Worm (Caenorhabditis elegans) whole organism, late embryonic: ENCODE measurements around the gene ser-2.
A peak's percentile ranks its signal among the peaks of the same experiment; 100 is the strongest.

ENCODE experiments used
- C08G9.2 ChIP-seq: sonication (generic microtip); optimal IDR thresholded peaks from 2 replicates; lab custom pipeline; 2016; ENCODE audit warnings: mild to moderate bottlenecking, missing genetic modification characterization, moderate library complexity, missing compliant biosample characterization
- K02D7.2 ChIP-seq: sonication (generic microtip); optimal IDR thresholded peaks from 2 replicates; lab custom pipeline; 2017; ENCODE audit warnings: mild to moderate bottlenecking, missing genetic modification characterization, missing compliant biosample characterization
- K09A11.1 ChIP-seq: sonication (generic microtip); optimal IDR thresholded peaks from 2 replicates; lab custom pipeline; 2017; ENCODE audit warnings: antibody characterized with exemption, mild to moderate bottlenecking, missing genetic modification characterization, missing compliant biosample characterization; ENCODE audit not compliant: insufficient read depth
- Y22D7AL.16 ChIP-seq: sonication (generic microtip); optimal IDR thresholded peaks from 2 replicates; lab custom pipeline; 2016; ENCODE audit warnings: missing genetic modification characterization, missing compliant biosample characterization
- ahr-1 ChIP-seq: sonication (generic microtip); optimal IDR thresholded peaks from 2 replicates; lab custom pipeline; 2016; ENCODE audit warnings: missing genetic modification characterization, missing compliant biosample characterization
- ama-1 ChIP-seq: fragments of 150-350 bp; optimal IDR thresholded peaks from 2 replicates; lab custom pipeline; 2014
- ceh-18 ChIP-seq: sonication (generic microtip); optimal IDR thresholded peaks from 2 replicates; lab custom pipeline; 2016; ENCODE audit warnings: missing genetic modification characterization, missing compliant biosample characterization
- ceh-19 ChIP-seq: fragments of 200-800 bp; sonication (Bioruptor generic); optimal IDR thresholded peaks from 2 replicates; lab custom pipeline; 2018; ENCODE audit warnings: mild to moderate bottlenecking, missing genetic modification characterization, missing compliant biosample characterization
- ceh-2 ChIP-seq: sonication (generic microtip); optimal IDR thresholded peaks from 2 replicates; lab custom pipeline; 2016; ENCODE audit warnings: missing genotype, missing genetic modification characterization, missing compliant biosample characterization
- ceh-22 ChIP-seq: sonication (generic microtip); optimal IDR thresholded peaks from 2 replicates; lab custom pipeline; 2017; ENCODE audit warnings: missing biosample characterization, missing genetic modification characterization
- ceh-24 ChIP-seq: sonication (generic microtip); optimal IDR thresholded peaks from 2 replicates; lab custom pipeline; 2016; ENCODE audit warnings: mild to moderate bottlenecking, missing genetic modification characterization, missing compliant biosample characterization
- ceh-30 ChIP-seq: fragments of 150-350 bp; optimal IDR thresholded peaks from 2 replicates; lab custom pipeline; 2014; ENCODE audit warnings: missing biosample characterization, missing genetic modification characterization
- ceh-31 ChIP-seq: sonication (generic microtip); optimal IDR thresholded peaks from 2 replicates; lab custom pipeline; 2016; ENCODE audit warnings: missing genetic modification characterization, missing compliant biosample characterization
- ceh-45 ChIP-seq: fragments of 200-800 bp; sonication (Bioruptor generic); IDR thresholded peaks from 2 replicates; pipeline ENCODE4 v1.3.6; 2022; ENCODE audit warnings: missing genetic modification reagents, missing genetic modification characterization, missing compliant biosample characterization
- ceh-48 ChIP-seq: sonication (generic microtip); optimal IDR thresholded peaks from 2 replicates; lab custom pipeline; 2016; ENCODE audit warnings: missing genetic modification characterization, inconsistent platforms, missing compliant biosample characterization
- ceh-6 ChIP-seq: fragments of 200-800 bp; sonication (Bioruptor generic); optimal IDR thresholded peaks from 2 replicates; lab custom pipeline; 2018; ENCODE audit warnings: mild to moderate bottlenecking, missing genetic modification characterization, missing compliant biosample characterization
- dmd-4 ChIP-seq: sonication (generic microtip); optimal IDR thresholded peaks from 2 replicates; lab custom pipeline; 2016; ENCODE audit warnings: borderline replicate concordance, missing genetic modification characterization, missing compliant biosample characterization
- elt-2 ChIP-seq: sonication (generic microtip); optimal IDR thresholded peaks from 2 replicates; lab custom pipeline; 2016; ENCODE audit warnings: missing genetic modification reagents, missing genetic modification characterization, missing compliant biosample characterization
- fax-1 ChIP-seq: sonication (generic microtip); optimal IDR thresholded peaks from 2 replicates; lab custom pipeline; 2016; ENCODE audit warnings: missing genotype, missing genetic modification characterization, missing compliant biosample characterization
- hlh-15 ChIP-seq: sonication (generic microtip); optimal IDR thresholded peaks from 2 replicates; lab custom pipeline; 2016; ENCODE audit warnings: missing genetic modification characterization, missing compliant biosample characterization
- hlh-8 ChIP-seq: sonication (generic microtip); optimal IDR thresholded peaks from 2 replicates; lab custom pipeline; 2016; ENCODE audit warnings: missing genotype, missing genetic modification characterization, missing compliant biosample characterization
- lim-6 ChIP-seq: sonication (generic microtip); optimal IDR thresholded peaks from 2 replicates; lab custom pipeline; 2016; ENCODE audit warnings: missing genetic modification characterization, missing compliant biosample characterization
- lin-11 ChIP-seq: fragments of 200-800 bp; sonication (Bioruptor generic); optimal IDR thresholded peaks from 2 replicates; lab custom pipeline; 2018; ENCODE audit warnings: mild to moderate bottlenecking, missing genetic modification characterization, missing compliant biosample characterization
- nfya-1 ChIP-seq: sonication (generic microtip); optimal IDR thresholded peaks from 2 replicates; lab custom pipeline; 2017; ENCODE audit warnings: missing genetic modification characterization, mild to moderate bottlenecking, missing compliant biosample characterization, antibody characterized with exemption, moderate library complexity
- odd-2 ChIP-seq: sonication (generic microtip); optimal IDR thresholded peaks from 2 replicates; lab custom pipeline; 2017; ENCODE audit warnings: antibody characterized with exemption, mild to moderate bottlenecking, missing genetic modification characterization, missing compliant biosample characterization
- pag-3 ChIP-seq: sonication (generic microtip); optimal IDR thresholded peaks from 2 replicates; lab custom pipeline; 2016; ENCODE audit warnings: missing compliant biosample characterization, missing genetic modification characterization, borderline replicate concordance
- pha-2 ChIP-seq: sonication (generic microtip); optimal IDR thresholded peaks from 2 replicates; lab custom pipeline; 2017; ENCODE audit warnings: mild to moderate bottlenecking, missing genetic modification characterization, missing compliant biosample characterization
- rnt-1 ChIP-seq: sonication (generic microtip); optimal IDR thresholded peaks from 2 replicates; lab custom pipeline; 2016; ENCODE audit warnings: missing genetic modification characterization, missing compliant biosample characterization
- tbx-7 ChIP-seq: sonication (generic microtip); optimal IDR thresholded peaks from 2 replicates; lab custom pipeline; 2016; ENCODE audit warnings: missing genotype, missing genetic modification characterization, missing compliant biosample characterization
- ttx-3 ChIP-seq: sonication (generic microtip); optimal IDR thresholded peaks from 2 replicates; lab custom pipeline; 2016; ENCODE audit warnings: missing genetic modification reagents, missing genetic modification characterization, missing compliant biosample characterization
- unc-3 ChIP-seq, 2 experiments: fragments of 200-800 bp in 1 of 2; sonication (Bioruptor generic) in 1 of 2; sonication (generic microtip) in 1 of 2; conservative IDR thresholded peaks in 1 of 2; optimal IDR thresholded peaks in 1 of 2; 2 replicates each; pipeline versions ENCODE4 v1.3.6 to Lab custom; 2016 to 2022; ENCODE audit warnings: missing compliant biosample characterization in 2 of 2, missing genetic modification characterization in 2 of 2, missing genetic modification reagents in 1 of 2
- unc-42 ChIP-seq: sonication (generic microtip); optimal IDR thresholded peaks from 2 replicates; lab custom pipeline; 2016; ENCODE audit warnings: missing genotype, missing genetic modification characterization, missing compliant biosample characterization
- unc-55 ChIP-seq: sonication (generic microtip); optimal IDR thresholded peaks from 2 replicates; lab custom pipeline; 2017; ENCODE audit warnings: missing biosample characterization, missing genetic modification reagents, missing genetic modification characterization
- ztf-16 ChIP-seq: sonication (generic microtip); optimal IDR thresholded peaks from 2 replicates; lab custom pipeline; 2017; ENCODE audit warnings: missing genetic modification characterization, missing compliant biosample characterization

The ser-2 gene

DNA sequence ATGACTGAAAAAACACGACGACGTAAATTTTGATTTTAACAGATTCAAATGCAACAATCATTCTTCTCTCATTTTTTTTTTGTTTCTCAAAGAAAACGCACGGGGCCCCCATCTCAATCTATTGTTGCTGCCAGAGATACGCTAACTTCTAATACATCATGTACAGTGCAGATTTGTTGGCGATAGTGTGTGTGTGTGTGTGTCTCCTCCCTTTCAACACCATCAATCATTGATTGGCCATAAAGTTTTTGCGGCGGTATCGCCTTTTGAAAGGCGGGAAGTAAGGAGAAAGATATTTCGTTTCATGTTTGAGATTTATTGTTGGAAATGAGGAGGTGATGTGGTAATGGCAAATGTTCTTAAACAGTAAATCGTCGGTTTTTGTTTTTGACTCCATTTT, 24.5 kb upstream of the ser-2 start:
- TF ChIP-seq lim-6, result no peak
- peak; percentile 62 for TF ChIP-seq unc-55 (GFP tag; lab: Kevin White, UChicago)
- no peak for TF ChIP-seq odd-2 (tag; lab: Kevin White, UChicago)

DNA sequence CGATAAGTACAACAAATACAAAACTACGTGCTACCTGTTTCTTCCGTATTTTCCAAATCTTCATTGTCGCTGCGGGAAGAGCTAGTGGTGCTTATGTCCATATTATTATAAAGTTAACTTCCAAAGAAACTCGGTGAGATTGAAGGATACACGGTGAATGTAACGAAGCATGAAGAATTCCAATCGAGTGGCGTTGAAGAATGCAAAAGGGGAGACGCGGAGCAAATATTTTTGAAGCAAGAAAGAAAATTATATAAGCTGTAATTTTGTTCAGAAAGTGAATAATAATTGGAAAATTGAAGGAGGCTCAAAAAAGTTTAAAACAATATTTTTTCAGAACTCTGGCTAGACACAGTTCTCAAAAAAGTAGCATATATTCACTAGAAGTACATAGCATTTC, 22.9 kb upstream of the ser-2 start, which contains the start of gene Y15E3A.3:
Y15E3A.3 (minus strand) TSS at position 101 of the 400 bp plus-strand sequence.
- TF ChIP-seq ceh-18 (tag; lab: Kevin White, UChicago), result no peak
- no peak for TF ChIP-seq dmd-4 (tag; lab: Kevin White, UChicago)
- TF ChIP-seq rnt-1, result no peak

DNA sequence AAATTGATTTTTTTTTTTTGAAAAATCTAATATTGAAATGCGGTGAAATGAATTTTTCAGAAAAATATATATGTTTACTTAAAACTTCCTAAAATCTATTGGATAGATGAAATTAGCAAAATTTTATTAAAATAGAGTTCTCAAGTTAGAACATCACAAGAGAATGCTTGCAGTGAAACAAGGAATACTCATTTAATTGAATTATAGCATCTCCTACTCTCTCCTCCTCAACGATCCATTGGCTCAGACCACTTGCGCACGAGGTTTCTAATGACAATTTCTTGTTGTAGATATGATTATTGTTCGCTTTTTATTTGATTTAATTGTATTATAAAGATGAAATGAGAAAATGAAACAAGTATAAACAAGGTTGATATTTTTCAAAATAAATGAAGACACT, 19.0 kb upstream of the ser-2 start:
- TF ChIP-seq ahr-1 (no peak), unc-42 (tag; lab: Kevin White, UChicago) (peak; percentile 80)
- TF ChIP-seq, all 69 proteins: peak for 1

DNA sequence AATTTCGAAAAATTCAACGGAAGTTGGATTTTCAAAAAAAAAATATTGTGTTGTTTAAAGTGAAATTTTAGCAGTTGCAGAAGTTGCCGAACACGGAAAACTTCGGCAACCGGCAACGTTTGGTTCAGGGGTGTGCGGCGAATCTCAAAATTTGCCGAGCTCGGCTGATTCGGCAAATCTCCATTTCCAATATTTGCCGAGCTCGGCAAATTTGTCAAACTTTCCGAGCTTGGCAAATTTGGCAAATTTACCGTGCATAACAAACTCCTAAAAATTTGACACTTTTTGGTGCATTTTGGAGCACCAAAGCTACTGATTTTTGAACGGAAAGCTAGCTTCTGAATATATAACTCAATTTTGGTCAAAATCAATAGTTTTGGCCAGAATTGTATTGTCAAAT, 18.5 kb upstream of the ser-2 start:
- TF ChIP-seq ceh-31 (tag; lab: Kevin White, UChicago) (no peak), ceh-2 (no peak), K09A11.1 (tag; lab: Kevin White, UChicago) (no peak), ttx-3 (no peak), C08G9.2 (tag; lab: Kevin White, UChicago) (no peak), pha-2 (tag; lab: Kevin White, UChicago) (no peak), tbx-7 (tag; lab: Kevin White, UChicago) (no peak), ama-1 (lab: Kevin White, UChicago) (no peak), pag-3 (tag; lab: Kevin White, UChicago) (no peak), ceh-22 (tag; lab: Kevin White, UChicago) (no peak), rnt-1 (no peak), ceh-6 (no peak), unc-3 (GFP tag; conservative IDR thresholded peaks at IDR 0.05; lab: Robert Waterston, UW) (no peak), unc-3 (tag; optimal IDR thresholded peaks at IDR 0.05; lab: Kevin White, UChicago) (no peak), ceh-30 (no peak), lin-11 (tag; lab: Kevin White, UChicago) (no peak)

DNA sequence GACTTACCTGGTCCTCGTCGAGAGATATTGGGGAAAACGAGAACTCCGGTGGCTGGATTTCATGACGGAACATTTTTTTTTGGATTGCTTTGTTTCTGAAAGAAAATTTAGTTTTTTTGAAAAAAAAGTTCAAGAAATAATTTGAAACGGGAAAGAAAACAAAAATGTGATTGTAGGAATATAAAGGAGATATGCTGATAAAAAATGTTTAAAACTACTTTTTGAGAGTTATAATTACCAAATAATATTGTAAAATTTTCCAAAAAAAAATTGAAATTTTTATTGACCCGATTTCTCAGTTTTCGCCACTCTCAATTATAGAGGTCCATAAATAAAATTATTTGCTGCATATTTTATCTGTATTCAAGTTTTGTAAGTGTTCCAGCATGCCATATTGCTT, 14.4 kb upstream of the ser-2 start, which contains the start of gene glb-28:
glb-28 (minus strand) TSS at position 101 of the 400 bp plus-strand sequence.
- TF ChIP-seq ceh-24 (tag; lab: Kevin White, UChicago), result no peak
- TF ChIP-seq ceh-45, result no peak

DNA sequence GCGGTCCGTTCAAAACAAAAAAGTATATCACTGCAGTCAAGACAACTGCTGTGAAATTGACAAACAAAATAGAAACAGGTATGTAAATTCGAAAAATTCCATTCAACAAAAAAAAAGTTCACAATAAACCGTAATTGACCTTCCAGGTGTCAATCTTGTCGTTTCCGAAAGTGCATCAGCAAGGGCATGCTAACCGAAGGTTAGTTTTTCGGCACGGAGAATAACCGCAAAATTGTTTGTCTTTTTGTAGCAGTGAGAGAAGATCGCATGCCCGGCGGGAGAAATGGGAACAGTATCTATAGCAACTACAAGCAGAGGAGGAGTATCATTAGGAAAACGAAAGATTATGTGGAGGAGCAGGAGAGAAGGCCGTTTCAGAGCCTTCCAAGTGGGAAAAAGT, 9.9 kb upstream of the ser-2 start:
- no peak for TF ChIP-seq ceh-48 (tag; lab: Kevin White, UChicago)

DNA sequence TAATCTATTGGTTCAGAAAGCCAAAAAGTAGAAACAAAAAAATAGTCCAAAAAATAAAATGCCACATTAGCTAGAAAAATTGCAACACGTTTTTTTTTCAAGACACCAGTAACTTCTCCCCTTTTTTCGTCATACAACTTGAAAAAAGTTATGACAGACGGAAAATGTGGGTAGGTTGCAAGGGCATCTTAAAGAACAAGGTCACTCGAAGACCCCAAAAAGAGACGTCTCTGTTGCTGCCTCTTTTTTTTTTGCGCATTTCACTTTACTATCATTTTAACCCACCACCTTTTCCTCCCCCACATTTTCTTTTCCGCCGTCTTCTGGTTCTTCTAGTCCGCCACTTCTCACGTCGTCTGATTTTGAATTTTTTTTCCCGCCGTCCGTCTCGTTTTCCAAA, 9.3 kb upstream of the ser-2 start:
- TF ChIP-seq nfya-1, result no peak
- TF ChIP-seq hlh-15, result no peak
- TF ChIP-seq ztf-16 (tag; lab: Kevin White, UChicago), result no peak
- TF ChIP-seq elt-2 (tag; lab: Kevin White, UChicago), result no peak
- TF ChIP-seq fax-1 (tag; lab: Kevin White, UChicago), result no peak
- no peak for TF ChIP-seq K02D7.2
- no peak for TF ChIP-seq ceh-24 (tag; lab: Kevin White, UChicago)
- TF ChIP-seq Y22D7AL.16, result no peak
- no peak for TF ChIP-seq hlh-8 (tag; lab: Kevin White, UChicago)
- TF ChIP-seq ceh-19 (GFP tag; lab: Kevin White, UChicago), result no peak
- TF ChIP-seq, all 69 proteins: peak for 0
